Worm (Caenorhabditis elegans): Measurements from ENCODE around the gene lido-6.

Gene lido-6

DNA sequence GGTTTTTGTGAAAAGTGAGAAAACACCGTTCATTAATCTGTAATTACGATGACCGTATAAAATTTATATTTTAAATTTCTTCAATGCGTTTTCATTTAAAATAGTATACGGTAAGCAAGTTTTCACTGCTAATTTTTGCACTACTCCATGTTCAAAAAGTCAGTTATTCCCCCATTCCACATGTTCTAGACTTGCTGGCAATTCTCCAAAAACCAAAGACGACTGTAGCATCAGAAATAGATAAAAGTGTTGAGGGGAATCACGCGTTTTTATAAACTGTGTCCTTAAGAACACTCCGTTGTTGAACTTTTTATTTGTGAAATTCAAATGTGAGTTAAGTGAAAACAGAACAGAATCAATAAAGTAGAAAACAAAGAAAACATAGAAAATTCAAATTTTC, 20.7 kb upstream of the lido-6 start:
- TF ChIP-seq nhr-11 (tag; optimal IDR thresholded peaks at IDR 0.05) (no peak), nhr-25 (tag; optimal IDR thresholded peaks at IDR 0.05; ENCODE audit: borderline replicate concordance, insufficient read depth) (no peak), ceh-32 (tag; optimal IDR thresholded peaks at IDR 0.05; ENCODE audit: poor library complexity) (no peak), ces-1 (GFP tag; optimal IDR thresholded peaks at IDR 0.05) (no peak), aha-1 (tag) (peak; percentile 98), dmd-8 (GFP tag; IDR thresholded peaks at IDR 0.05) (no peak), cey-2 (tag; optimal IDR thresholded peaks at IDR 0.05; ENCODE audit: borderline replicate concordance, insufficient read depth) (no peak), spr-3 (GFP tag; optimal IDR thresholded peaks at IDR 0.05) (no peak), ctbp-1 (GFP tag; IDR thresholded peaks at IDR 0.05) (no peak), R02D3.7 (tag; optimal IDR thresholded peaks at IDR 0.05) (no peak), egl-43 (GFP tag; IDR thresholded peaks at IDR 0.05) (no peak), php-3 (GFP tag; IDR thresholded peaks at IDR 0.05) (0 out of 2 replicates have a peak, but pooled peaks have one; percentile 0), nhr-28 (tag; optimal IDR thresholded peaks at IDR 0.05) (peak; percentile 59), zfp-3 (GFP tag; conservative IDR thresholded peaks at IDR 0.05) (0 out of 2 replicates have a peak, but pooled peaks have one; percentile 35), hlh-11 (tag; optimal IDR thresholded peaks at IDR 0.05) (peak; percentile 41), tag-97 (GFP tag; IDR thresholded peaks at IDR 0.05) (no peak), dve-1 (tag; optimal IDR thresholded peaks at IDR 0.05; ENCODE audit: insufficient read depth) (peak; percentile 85), mep-1 (tag; optimal IDR thresholded peaks at IDR 0.05) (peak; percentile 70), spr-1 (tag; optimal IDR thresholded peaks at IDR 0.05) (no peak), lin-1 (GFP tag; IDR thresholded peaks at IDR 0.05) (0 out of 2 replicates have a peak, but pooled peaks have one; percentile 10), lsy-2 (tag; optimal IDR thresholded peaks at IDR 0.05) (peak in 1 of 2 experiments; percentile 47), hlh-30 (tag; optimal IDR thresholded peaks at IDR 0.05; ENCODE audit: insufficient read depth) (peak; percentile 52), pqm-1 (tag; optimal IDR thresholded peaks at IDR 0.05) (peak; percentile 34), dmd-6 (GFP tag; IDR thresholded peaks at IDR 0.05) (peak; percentile 37; the same call in 1 of the 2 replicates), unc-62 (GFP tag; optimal IDR thresholded peaks at IDR 0.05 in 1 of 2) (peak in 1 of 2 experiments; percentile 75), unc-62 (tag; optimal IDR thresholded peaks at IDR 0.05) (no peak), nhr-102 (tag; optimal IDR thresholded peaks at IDR 0.05) (peak; percentile 37), daf-16 (GFP tag; optimal IDR thresholded peaks at IDR 0.05) (no peak), daf-16 (tag; optimal IDR thresholded peaks at IDR 0.05) (peak; percentile 73), nhr-77 (tag; optimal IDR thresholded peaks at IDR 0.05) (peak; percentile 56)

DNA sequence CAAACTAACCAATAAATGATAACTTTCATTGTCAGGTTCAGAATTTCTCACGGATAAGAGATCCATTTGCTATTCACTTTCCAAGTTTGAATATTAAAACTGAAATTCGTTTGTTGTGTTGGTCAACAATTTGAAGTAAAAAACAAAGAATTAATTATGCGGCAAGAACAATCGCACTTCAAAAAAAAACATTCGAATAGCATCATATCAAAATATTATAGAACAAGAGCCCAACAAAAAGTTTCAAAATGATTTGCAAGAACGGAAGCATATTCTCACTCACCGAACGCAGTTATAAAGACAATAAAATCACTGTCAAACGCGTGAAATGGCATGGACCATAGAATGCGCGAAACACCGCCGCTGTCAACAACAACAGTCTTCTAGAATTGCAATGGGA, 19.4 kb upstream of the lido-6 start, which contains the start of gene K09E3.7:
Gene K09E3.7, minus strand, starts transcription at position 101 of the 400 bp plus-strand sequence.
- no peak for TF ChIP-seq hlh-30 (tag; optimal IDR thresholded peaks at IDR 0.05; ENCODE audit: insufficient read depth)
- TF ChIP-seq nhr-48 (tag; optimal IDR thresholded peaks at IDR 0.05), result no peak
- TF ChIP-seq mep-1 (tag; optimal IDR thresholded peaks at IDR 0.05), result no peak
- no peak for TF ChIP-seq ama-1 (optimal IDR thresholded peaks at IDR 0.05)
- no peak for TF ChIP-seq lin-15B (tag; optimal IDR thresholded peaks at IDR 0.05)
- TF ChIP-seq lin-1 (GFP tag; IDR thresholded peaks at IDR 0.05), result no peak
- no peak for TF ChIP-seq ztf-7 (tag; optimal IDR thresholded peaks at IDR 0.05)
- no peak for TF ChIP-seq snpc-1.2 (GFP tag; IDR thresholded peaks at IDR 0.05)
- no peak for TF ChIP-seq dpl-1 (GFP tag; optimal IDR thresholded peaks at IDR 0.05)
- TF ChIP-seq hlh-11 (tag; optimal IDR thresholded peaks at IDR 0.05), result no peak
- no peak for TF ChIP-seq ctbp-1 (GFP tag; IDR thresholded peaks at IDR 0.05)
- no peak for TF ChIP-seq egl-27 (tag; optimal IDR thresholded peaks at IDR 0.05)
- TF ChIP-seq madf-9 (GFP tag; conservative IDR thresholded peaks at IDR 0.05), result no peak
- no peak for TF ChIP-seq nhr-237 (tag; optimal IDR thresholded peaks at IDR 0.05)
- no peak for TF ChIP-seq mdl-1 (tag; optimal IDR thresholded peaks at IDR 0.05)
- no peak for TF ChIP-seq pha-4 (GFP tag; IDR thresholded peaks at IDR 0.05)
- no peak for TF ChIP-seq pha-4 (tag; optimal IDR thresholded peaks at IDR 0.05)
- no peak for TF ChIP-seq fkh-10 (GFP tag; optimal IDR thresholded peaks at IDR 0.05)
- no peak for TF ChIP-seq ceh-62 (tag; optimal IDR thresholded peaks at IDR 0.05)
- TF ChIP-seq unc-62 (GFP tag; optimal IDR thresholded peaks at IDR 0.05 in 1 of 2), result no peak
- no peak for TF ChIP-seq unc-62 (tag; optimal IDR thresholded peaks at IDR 0.05)
- no peak for TF ChIP-seq fos-1 (tag; optimal IDR thresholded peaks at IDR 0.05)
